Worm (Caenorhabditis elegans): Measurements from ENCODE around the gene Y73F8A.12.

DNA sequence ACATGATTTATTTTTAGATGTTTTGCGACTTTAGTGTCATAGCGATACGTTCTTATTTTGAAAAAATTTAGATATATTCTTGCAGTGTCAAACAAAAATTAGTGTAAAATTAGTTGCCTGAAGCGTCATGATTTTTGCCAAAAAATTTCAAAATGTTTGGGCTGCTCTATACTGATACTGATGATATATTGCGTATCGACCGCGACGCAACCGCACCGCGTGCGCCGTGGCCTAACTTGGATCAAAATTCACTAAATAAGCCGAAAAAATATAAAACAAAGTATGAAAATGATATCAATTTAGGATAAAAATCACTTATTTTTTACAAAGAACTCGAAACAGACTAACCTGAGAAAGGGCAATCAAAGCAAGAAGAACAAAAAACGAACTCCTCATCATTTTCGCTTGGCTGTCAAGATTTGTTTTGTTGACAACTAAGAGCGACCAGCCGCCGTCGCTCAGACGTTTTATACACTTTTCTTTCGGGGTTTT lies 36.1 kb downstream of the Y73F8A.12 start, which contains the start of gene ccg-1:
- no peak for TF ChIP-seq zfp-3 (GFP tag; conservative IDR thresholded peaks at IDR 0.05)
- TF ChIP-seq nhr-11 (tag; optimal IDR thresholded peaks at IDR 0.05), result no peak
- TF ChIP-seq tra-1 (GFP tag; IDR thresholded peaks at IDR 0.05), result no peak
- no peak for TF ChIP-seq nhr-28 (tag; optimal IDR thresholded peaks at IDR 0.05)
- TF ChIP-seq saeg-2 (GFP tag; IDR thresholded peaks at IDR 0.05), result no peak
- TF ChIP-seq nhr-111 (GFP tag; optimal IDR thresholded peaks at IDR 0.05), result no peak
- peak; percentile 43 for TF ChIP-seq ama-1 (optimal IDR thresholded peaks at IDR 0.05)
- TF ChIP-seq lir-3 (tag; optimal IDR thresholded peaks at IDR 0.05), result no peak
- TF ChIP-seq lin-15B (tag; optimal IDR thresholded peaks at IDR 0.05), result no peak

All from whole organism, L4 larva.